Fruit fly (Drosophila melanogaster): Measurements from ENCODE around the gene mex1.

- TF ChIP-seq CG6272 (GFP tag; IDR thresholded peaks at IDR 0.05): no peak
- TF ChIP-seq grn (GFP tag; optimal IDR thresholded peaks at IDR 0.05): no peak
- TF ChIP-seq CG11695 (GFP tag; IDR thresholded peaks at IDR 0.05): no peak
- no peak for TF ChIP-seq D19B (GFP tag; optimal IDR thresholded peaks at IDR 0.05)
- TF ChIP-seq Pdp1 (GFP tag; optimal IDR thresholded peaks at IDR 0.05): no peak
- no peak for TF ChIP-seq Abd-B (GFP tag; optimal IDR thresholded peaks at IDR 0.05)
- TF ChIP-seq Fer2 (tag; optimal IDR thresholded peaks at IDR 0.05): no peak
- TF ChIP-seq HLH4C (GFP tag; IDR thresholded peaks at IDR 0.05; ENCODE audit: partially characterized antibody): no peak
- TF ChIP-seq pnt (GFP tag; optimal IDR thresholded peaks at IDR 0.05): no peak
- no peak for TF ChIP-seq CG16779 (GFP tag; IDR thresholded peaks at IDR 0.05)
- no peak for TF ChIP-seq CG10462 (GFP tag; optimal IDR thresholded peaks at IDR 0.05)
Observed at dm6 chr3L:15520320-15520719, 928 bp upstream of the mex1 start, which contains the start of gene yellow-k.

Measured in whole organism, embryonic.